Fruit fly (Drosophila melanogaster): ENCODE measurements around the gene CG31909.

CG31909 gene

dm6 chr2L:7219650-7220267 lies 37.6 kb upstream of the CG31909 start, which contains the start of gene CG13784 (continued):
- peak; percentile 18 for TF ChIP-seq CG13296 (GFP tag; optimal IDR thresholded peaks at IDR 0.05)
- peak; percentile 36 for TF ChIP-seq Xbp1 (GFP tag; optimal IDR thresholded peaks at IDR 0.05)
- no peak for TF ChIP-seq Hr51 (GFP tag; optimal IDR thresholded peaks at IDR 0.05)
- TF ChIP-seq nerfin-1 (tag; optimal IDR thresholded peaks at IDR 0.05): peak; percentile 59
- TF ChIP-seq CG8290 (GFP tag; optimal IDR thresholded peaks at IDR 0.05): peak; percentile 62
- TF ChIP-seq CG8290 (tag; optimal IDR thresholded peaks at IDR 0.05): peak; percentile 27 to 94
- peak; percentile 5 for TF ChIP-seq CG17802 (tag; optimal IDR thresholded peaks at IDR 0.05)
- no peak for TF ChIP-seq CG10431 (GFP tag; optimal IDR thresholded peaks at IDR 0.05)
- no peak for TF ChIP-seq sim (GFP tag; IDR thresholded peaks at IDR 0.05)
- no peak for TF ChIP-seq Oaz (GFP tag; IDR thresholded peaks at IDR 0.05)
- no peak for TF ChIP-seq CTCF (GFP tag; optimal IDR thresholded peaks at IDR 0.05)
- TF ChIP-seq tna (GFP tag; IDR thresholded peaks at IDR 0.05; ENCODE audit: partially characterized antibody): peak; percentile 58; the same call in 1 of the 2 replicates
- peak; percentile 7 for TF ChIP-seq vfl (GFP tag; optimal IDR thresholded peaks at IDR 0.05)
- peak; percentile 22 for TF ChIP-seq Sox102F (GFP tag; optimal IDR thresholded peaks at IDR 0.05)
- peak; percentile 27 for TF ChIP-seq NfI (GFP tag; optimal IDR thresholded peaks at IDR 0.05)
- TF ChIP-seq insv (GFP tag; optimal IDR thresholded peaks at IDR 0.05): peak in 1 of 2 experiments; percentile 41
- TF ChIP-seq Mrtf (GFP tag; IDR thresholded peaks at IDR 0.05): no peak
- no peak for TF ChIP-seq CG31388 (GFP tag; optimal IDR thresholded peaks at IDR 0.05)
- TF ChIP-seq ci (GFP tag; IDR thresholded peaks at IDR 0.05): peak; percentile 52; the same call in 1 of the 3 replicates
- peak; percentile 60; the same call in 1 of the 2 replicates for TF ChIP-seq CG1024 (GFP tag; IDR thresholded peaks at IDR 0.05)
- peak; percentile 38 for TF ChIP-seq p53 (GFP tag; optimal IDR thresholded peaks at IDR 0.05)
- peak; percentile 51 for TF ChIP-seq CG2678 (tag; optimal IDR thresholded peaks at IDR 0.05)
- no peak for TF ChIP-seq CG14050 (GFP tag; IDR thresholded peaks at IDR 0.05)
- TF ChIP-seq CG30020 (tag; optimal IDR thresholded peaks at IDR 0.05): peak; percentile 81
- 0 out of 3 replicates have a peak, but pooled peaks have one; percentile 13 for TF ChIP-seq H15 (GFP tag; IDR thresholded peaks at IDR 0.05)
- no peak for TF ChIP-seq CG12942 (GFP tag; optimal IDR thresholded peaks at IDR 0.05)
- peak; percentile 84 for TF ChIP-seq CG7357 (GFP tag; IDR thresholded peaks at IDR 0.05)
- TF ChIP-seq Ets97D (GFP tag; optimal IDR thresholded peaks at IDR 0.05): peak; percentile 44
- no peak for TF ChIP-seq ATbp (GFP tag; optimal IDR thresholded peaks at IDR 0.05)
- peak; percentile 72 for TF ChIP-seq MTF-1 (GFP tag; optimal IDR thresholded peaks at IDR 0.05; ENCODE audit: borderline replicate concordance)
- no peak for TF ChIP-seq E2f1 (GFP tag; IDR thresholded peaks at IDR 0.05)
- peak; percentile 22 for TF ChIP-seq twi (tag; optimal IDR thresholded peaks at IDR 0.05)
- 0 out of 3 replicates have a peak, but pooled peaks have one; percentile 5 for TF ChIP-seq ken (GFP tag; IDR thresholded peaks at IDR 0.05)
- peak; percentile 42 for TF ChIP-seq Dp (GFP tag; optimal IDR thresholded peaks at IDR 0.05)
- TF ChIP-seq her (GFP tag; optimal IDR thresholded peaks at IDR 0.05): peak; percentile 62
- TF ChIP-seq unc-4 (GFP tag; IDR thresholded peaks at IDR 0.05; ENCODE audit: partially characterized antibody): peak; percentile 58
- peak; percentile 61 for TF ChIP-seq CoRest (tag; optimal IDR thresholded peaks at IDR 0.05)
- peak; percentile 33 for TF ChIP-seq CG6765 (GFP tag; optimal IDR thresholded peaks at IDR 0.05)
- no peak for TF ChIP-seq pum (GFP tag; optimal IDR thresholded peaks at IDR 0.05)
- peak; percentile 21 for TF ChIP-seq CG15696 (tag; optimal IDR thresholded peaks at IDR 0.05)
- TF ChIP-seq phol (tag; optimal IDR thresholded peaks at IDR 0.05): peak; percentile 52
- no peak for TF ChIP-seq sima (GFP tag; optimal IDR thresholded peaks at IDR 0.05)
- TF ChIP-seq CHES-1-like (GFP tag; optimal IDR thresholded peaks at IDR 0.05): peak; percentile 75
- TF ChIP-seq crc (GFP tag; optimal IDR thresholded peaks at IDR 0.05): no peak
- TF ChIP-seq Nf-YC (tag; optimal IDR thresholded peaks at IDR 0.05): peak; percentile 55
- TF ChIP-seq CG6791 (GFP tag; IDR thresholded peaks at IDR 0.05; ENCODE audit: partially characterized antibody): peak; percentile 58
- no peak for TF ChIP-seq CG30431 (GFP tag; optimal IDR thresholded peaks at IDR 0.05)
- TF ChIP-seq CG6689 (GFP tag; IDR thresholded peaks at IDR 0.05): no peak
- TF ChIP-seq CG18262 (tag; optimal IDR thresholded peaks at IDR 0.05): peak; percentile 40
- no peak for TF ChIP-seq Abd-B (GFP tag; optimal IDR thresholded peaks at IDR 0.05)
